Fruit fly (Drosophila melanogaster): ENCODE data around the gene Traf6.

- no peak for TF ChIP-seq CG12605 (GFP tag; IDR thresholded peaks at IDR 0.05)
- TF ChIP-seq D1 (tag; optimal IDR thresholded peaks at IDR 0.05) = no peak
- no peak for TF ChIP-seq CG34367 (tag; optimal IDR thresholded peaks at IDR 0.05)
- no peak for TF ChIP-seq rn (GFP tag; IDR thresholded peaks at IDR 0.05)
- TF ChIP-seq EcR (GFP tag; optimal IDR thresholded peaks at IDR 0.05) = no peak
- no peak for TF ChIP-seq CG32121 (GFP tag; IDR thresholded peaks at IDR 0.05)
- TF ChIP-seq gl (tag; optimal IDR thresholded peaks at IDR 0.05) = no peak
These were observed 41.9 kb downstream of the Traf6 start for dm6 chrX:8115343-8115676.

All from whole organism, pupa.